Fruit fly (Drosophila melanogaster) whole organism, embryonic: ENCODE results near the gene Eig71Eg.

Experiments
- ATbp ChIP-seq: fragments of 200-800 bp; sonication (Bioruptor generic); optimal IDR thresholded peaks from 2 replicates; lab custom pipeline; 2017; ENCODE audit warnings: missing biosample characterization, mild to moderate bottlenecking, missing genetic modification characterization, missing genetic modification reagents
- Ada2b ChIP-seq: fragments of 200-800 bp; sonication (Bioruptor generic); IDR thresholded peaks from 2 replicates; pipeline ENCODE4 v1.3.6; 2022; ENCODE audit warnings: missing biosample characterization, missing genetic modification characterization
- Asciz ChIP-seq: fragments of 200-800 bp; sonication (Bioruptor generic); optimal IDR thresholded peaks from 2 replicates; lab custom pipeline; 2017; ENCODE audit warnings: missing biosample characterization, mild to moderate bottlenecking, missing genetic modification characterization, missing genetic modification reagents
- Atf6 ChIP-seq: fragments of 200-800 bp; sonication (Bioruptor generic); IDR thresholded peaks from 2 replicates; pipeline ENCODE4 v1.3.6; 2022; ENCODE audit warnings: missing biosample characterization, missing genetic modification characterization
- CG10209 ChIP-seq: fragments of 200-800 bp; sonication (Bioruptor generic); optimal IDR thresholded peaks from 3 replicates; lab custom pipeline; 2017; ENCODE audit warnings: missing biosample characterization, mild to moderate bottlenecking, missing genetic modification characterization, missing genetic modification reagents
- CG10267 ChIP-seq: fragments of 200-800 bp; sonication (Bioruptor generic); optimal IDR thresholded peaks from 2 replicates; lab custom pipeline; 2018; ENCODE audit warnings: missing biosample characterization, mild to moderate bottlenecking, missing genetic modification characterization, moderate library complexity
- CG11696 ChIP-seq: fragments of 200-800 bp; sonication (Bioruptor generic); IDR thresholded peaks from 2 replicates; pipeline ENCODE4 v1.3.6; 2022; ENCODE audit warnings: missing biosample characterization, missing genetic modification characterization
- CG11723 ChIP-seq: fragments of 200-800 bp; sonication (Bioruptor generic); optimal IDR thresholded peaks from 2 replicates; lab custom pipeline; 2017; ENCODE audit warnings: missing biosample characterization, mild to moderate bottlenecking, missing genetic modification characterization
- CG12659 ChIP-seq: fragments of 200-800 bp; sonication (Bioruptor generic); optimal IDR thresholded peaks from 3 replicates; lab custom pipeline; 2017; ENCODE audit warnings: mild to moderate bottlenecking, missing biosample characterization, missing genetic modification reagents, missing genetic modification characterization
- CG12942 ChIP-seq: fragments of 200-800 bp; sonication (Bioruptor generic); optimal IDR thresholded peaks from 3 replicates; lab custom pipeline; 2016; ENCODE audit warnings: missing biosample characterization, missing genetic modification characterization
- CG14441 ChIP-seq: fragments of 200-800 bp; sonication (Bioruptor generic); IDR thresholded peaks from 2 replicates; pipeline ENCODE4 v1.3.6; 2022; ENCODE audit warnings: missing biosample characterization, missing genetic modification characterization
- CG15601 ChIP-seq: fragments of 200-800 bp; sonication (Bioruptor generic); optimal IDR thresholded peaks from 3 replicates; lab custom pipeline; 2019; ENCODE audit warnings: missing biosample characterization, mild to moderate bottlenecking, missing genetic modification characterization, moderate library complexity
- CG34224 ChIP-seq: fragments of 200-800 bp; sonication (Bioruptor generic); IDR thresholded peaks from 3 replicates; pipeline ENCODE4 v1.3.6; 2022; ENCODE audit warnings: missing biosample characterization, missing genetic modification characterization; ENCODE audit not compliant: partially characterized antibody
- CG34376 ChIP-seq: fragments of 200-800 bp; sonication (Bioruptor generic); optimal IDR thresholded peaks from 2 replicates; lab custom pipeline; 2018; ENCODE audit warnings: missing biosample characterization, mild to moderate bottlenecking, missing genetic modification characterization
- CG3838 ChIP-seq: fragments of 200-800 bp; sonication (Bioruptor generic); optimal IDR thresholded peaks from 3 replicates; lab custom pipeline; 2016; ENCODE audit warnings: missing biosample characterization, missing genetic modification characterization
- CG5953 ChIP-seq: fragments of 200-800 bp; sonication (Bioruptor generic); IDR thresholded peaks from 2 replicates; pipeline ENCODE4 v1.3.6; 2022; ENCODE audit warnings: missing biosample characterization, missing genetic modification characterization
- CG7839 ChIP-seq: fragments of 200-800 bp; sonication (Bioruptor generic); optimal IDR thresholded peaks from 3 replicates; lab custom pipeline; 2018; ENCODE audit warnings: missing biosample characterization, mild to moderate bottlenecking, missing genetic modification characterization, moderate library complexity
- CG8478 ChIP-seq: fragments of >200 bp; optimal IDR thresholded peaks from 2 replicates; lab custom pipeline; 2018
- CG8765 ChIP-seq: fragments of 200-800 bp; sonication (Bioruptor generic); IDR thresholded peaks from 2 replicates; pipeline ENCODE4 v1.3.6; 2022; ENCODE audit warnings: missing biosample characterization, missing genetic modification characterization
- CG9727 ChIP-seq: fragments of 200-800 bp; sonication (Bioruptor generic); optimal IDR thresholded peaks from 3 replicates; lab custom pipeline; 2017; ENCODE audit warnings: missing biosample characterization, mild to moderate bottlenecking, missing genetic modification characterization
- CHES-1-like ChIP-seq: fragments of 200-800 bp; sonication (Bioruptor generic); optimal IDR thresholded peaks from 2 replicates; lab custom pipeline; 2016; ENCODE audit warnings: missing biosample characterization, missing genetic modification characterization
- CrebB ChIP-seq: fragments of 200-800 bp; sonication (Bioruptor generic); optimal IDR thresholded peaks from 3 replicates; lab custom pipeline; 2018; ENCODE audit warnings: missing biosample characterization, mild to moderate bottlenecking, missing genetic modification characterization
- Dek ChIP-seq: fragments of 200-800 bp; sonication (Bioruptor generic); optimal IDR thresholded peaks from 3 replicates; lab custom pipeline; 2019; ENCODE audit warnings: missing biosample characterization, mild to moderate bottlenecking, missing genetic modification characterization, moderate library complexity
- E2f1 ChIP-seq: fragments of 200-800 bp; sonication (Bioruptor generic); IDR thresholded peaks from 2 replicates; pipeline ENCODE4 v1.3.6; 2022; ENCODE audit warnings: missing biosample characterization, missing genetic modification characterization
- Eip74EF ChIP-seq, 2 experiments: fragments of 200-800 bp in 1 of 2; fragments of >200 bp in 1 of 2; sonication (Bioruptor generic) in 1 of 2; optimal IDR thresholded peaks; 2 replicates each; lab custom pipeline; 2017 to 2019; ENCODE audit warnings: missing biosample characterization in 2 of 2, missing genetic modification characterization in 2 of 2, mild to moderate bottlenecking in 1 of 2, moderate library complexity in 1 of 2
- Gug ChIP-seq: fragments of 200-800 bp; sonication (Bioruptor generic); IDR thresholded peaks from 4 replicates; pipeline ENCODE4 v1.3.6; 2022; ENCODE audit warnings: missing biosample characterization, missing genetic modification characterization
- HLH54F ChIP-seq: fragments of 200-800 bp; sonication (Bioruptor generic); optimal IDR thresholded peaks from 3 replicates; lab custom pipeline; 2016; ENCODE audit warnings: missing biosample characterization, missing genetic modification characterization
- HmgZ ChIP-seq: fragments of 200-800 bp; sonication (Bioruptor generic); optimal IDR thresholded peaks from 2 replicates; lab custom pipeline; 2018; ENCODE audit warnings: missing biosample characterization, mild to moderate bottlenecking, missing genetic modification characterization
- MESR4 ChIP-seq: fragments of 200-800 bp; sonication (Bioruptor generic); optimal IDR thresholded peaks from 2 replicates; lab custom pipeline; 2018; ENCODE audit warnings: missing biosample characterization, mild to moderate bottlenecking, missing genetic modification characterization, moderate library complexity
- Med ChIP-seq: fragments of 200-800 bp; sonication (Bioruptor generic); peaks from one replicate; lab custom pipeline; 2016; ENCODE audit warnings: missing biosample characterization, missing genetic modification characterization, mild to moderate bottlenecking, inconsistent platforms, moderate library complexity
- Opbp ChIP-seq: fragments of 200-800 bp; sonication (Bioruptor generic); IDR thresholded peaks from 3 replicates; pipeline ENCODE4 v1.3.6; 2022; ENCODE audit warnings: missing biosample characterization, missing genetic modification characterization; ENCODE audit not compliant: partially characterized antibody
- Optix ChIP-seq: fragments of 200-800 bp; sonication (Bioruptor generic); IDR thresholded peaks from 3 replicates; pipeline ENCODE4 v1.3.6; 2022; ENCODE audit warnings: missing biosample characterization, missing genetic modification characterization
- Side ChIP-seq: fragments of 200-800 bp; sonication (Bioruptor generic); optimal IDR thresholded peaks from 2 replicates; lab custom pipeline; 2016; ENCODE audit warnings: missing biosample characterization, missing genetic modification characterization
- Sox102F ChIP-seq: fragments of 200-800 bp; sonication (Bioruptor generic); optimal IDR thresholded peaks from 2 replicates; lab custom pipeline; 2018; ENCODE audit warnings: missing biosample characterization, mild to moderate bottlenecking, missing genetic modification characterization, moderate library complexity
- Spps ChIP-seq: fragments of 200-800 bp; sonication (Bioruptor generic); optimal IDR thresholded peaks from 2 replicates; lab custom pipeline; 2018; ENCODE audit warnings: missing biosample characterization, mild to moderate bottlenecking, missing genetic modification characterization
- Stat92E ChIP-seq, 3 experiments: fragments of >200 bp in 2 of 3; fragments of 200-800 bp in 1 of 3; sonication (Bioruptor generic) in 1 of 3; optimal IDR thresholded peaks; 2 replicates each; lab custom pipeline; 2017 to 2019; ENCODE audit warnings: missing biosample characterization in 3 of 3, missing genetic modification characterization in 3 of 3, mild to moderate bottlenecking in 1 of 3, moderate library complexity in 1 of 3
- Tbp ChIP-seq: fragments of >200 bp; optimal IDR thresholded peaks from 2 replicates; lab custom pipeline; 2018; ENCODE audit warnings: missing biosample characterization, missing genetic modification characterization
- ato ChIP-seq: fragments of 200-800 bp; sonication (Bioruptor generic); IDR thresholded peaks from 2 replicates; pipeline ENCODE4 v1.3.6; 2022; ENCODE audit warnings: missing biosample characterization, missing genetic modification characterization; ENCODE audit not compliant: partially characterized antibody
- bab2 ChIP-seq: fragments of 200-800 bp; sonication (Bioruptor generic); optimal IDR thresholded peaks from 2 replicates; lab custom pipeline; 2016; ENCODE audit warnings: missing biosample characterization, missing genetic modification characterization
- dmrt11E ChIP-seq: fragments of 200-800 bp; sonication (Bioruptor generic); optimal IDR thresholded peaks from 3 replicates; lab custom pipeline; 2018; ENCODE audit warnings: missing biosample characterization, mild to moderate bottlenecking, missing genetic modification characterization, moderate library complexity
- gcm ChIP-seq: fragments of 200-800 bp; sonication (Bioruptor generic); optimal IDR thresholded peaks from 2 replicates; lab custom pipeline; 2019; ENCODE audit warnings: missing biosample characterization, mild to moderate bottlenecking, missing genetic modification characterization, moderate library complexity
- lab ChIP-seq: fragments of 200-800 bp; sonication (Bioruptor generic); optimal IDR thresholded peaks from 3 replicates; lab custom pipeline; 2017; ENCODE audit warnings: missing biosample characterization, missing genetic modification characterization, mild to moderate bottlenecking, moderate library complexity, missing genetic modification reagents
- lilli ChIP-seq: fragments of 200-800 bp; sonication (Bioruptor generic); optimal IDR thresholded peaks from 3 replicates; lab custom pipeline; 2016; ENCODE audit warnings: missing biosample characterization, missing genetic modification characterization
- nau ChIP-seq: fragments of 200-800 bp; sonication (Bioruptor generic); optimal IDR thresholded peaks from 3 replicates; lab custom pipeline; 2017; ENCODE audit warnings: missing biosample characterization, mild to moderate bottlenecking, missing genetic modification characterization, missing genetic modification reagents
- nmo ChIP-seq: fragments of 200-800 bp; sonication (Bioruptor generic); optimal IDR thresholded peaks from 2 replicates; lab custom pipeline; 2018; ENCODE audit warnings: missing biosample characterization, mild to moderate bottlenecking, missing genetic modification characterization, moderate library complexity
- repo ChIP-seq: fragments of 200-800 bp; sonication (Bioruptor generic); optimal IDR thresholded peaks from 2 replicates; lab custom pipeline; 2016; ENCODE audit warnings: missing biosample characterization, missing genetic modification characterization
- tap ChIP-seq: fragments of 200-800 bp; optimal IDR thresholded peaks from 3 replicates; lab custom pipeline; 2019; ENCODE audit warnings: missing biosample characterization, mild to moderate bottlenecking, missing genetic modification characterization, moderate library complexity
- unpg ChIP-seq: fragments of 200-800 bp; sonication (Bioruptor generic); optimal IDR thresholded peaks from 3 replicates; lab custom pipeline; 2018; ENCODE audit warnings: missing biosample characterization, mild to moderate bottlenecking, missing genetic modification characterization, moderate library complexity
- yki ChIP-seq: fragments of >200 bp; optimal IDR thresholded peaks from 3 replicates; lab custom pipeline; 2018

Gene Eig71Eg

DNA sequence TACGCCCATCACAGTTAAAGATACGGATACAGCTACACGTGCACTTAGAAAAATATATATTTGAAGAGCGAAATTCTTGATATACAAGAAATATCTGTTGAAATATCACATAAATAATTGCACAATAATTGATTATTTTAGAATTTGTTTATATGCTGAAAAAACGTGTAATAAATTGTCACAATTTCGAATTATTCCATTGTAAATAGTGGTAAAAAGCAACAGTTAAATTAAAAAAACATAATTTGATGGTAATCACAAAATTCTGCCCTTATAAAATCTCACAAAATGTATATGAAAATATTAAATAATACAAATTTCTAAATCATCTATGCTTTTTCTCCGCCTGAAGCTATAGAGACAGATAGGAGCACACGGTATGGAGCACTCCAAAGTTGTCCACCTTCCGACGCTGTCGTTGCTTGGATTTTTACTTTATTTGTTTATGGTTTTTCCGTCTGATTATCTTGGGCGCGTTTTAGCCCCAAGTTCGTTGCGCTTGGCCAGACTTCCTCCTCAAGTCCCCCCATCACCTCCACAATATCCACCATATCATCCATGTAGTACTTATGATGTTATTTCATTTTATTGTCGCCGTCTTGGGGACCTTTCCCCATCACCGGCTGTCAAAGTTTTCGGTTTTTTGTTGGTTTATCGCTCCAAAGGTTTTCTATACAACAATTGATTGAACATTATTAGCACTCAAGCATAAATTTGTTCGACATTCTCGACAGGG is 47.0 kb downstream of the Eig71Eg start (continued):
- TF ChIP-seq repo (no peak), E2f1 (GFP tag; lab: Robert Waterston, UW) (no peak), CG34224 (GFP tag; lab: Robert Waterston, UW) (no peak), unpg (GFP tag; lab: Kevin White, UChicago) (peak; percentile 36), CG14441 (GFP tag; lab: Robert Waterston, UW) (no peak), CG8478 (lab: Kevin White, UChicago) (no peak), Side (no peak), Tbp (GFP tag; lab: Kevin White, UChicago) (no peak), Eip74EF (GFP tag; optimal IDR thresholded peaks at IDR 0.05; lab: Kevin White, UChicago) (peak in 1 of 2 experiments; percentile 69), lab (peak; percentile 30), lilli (peak; percentile 25), CG5953 (GFP tag; lab: Robert Waterston, UW) (peak; percentile 35; the same call in 1 of the 2 replicates), bab2 (GFP tag; lab: Kevin White, UChicago) (no peak), MESR4 (no peak), dmrt11E (tag; lab: Kevin White, UChicago) (peak; percentile 85), HmgZ (tag; lab: Kevin White, UChicago) (no peak), Med (GFP tag; lab: Kevin White, UChicago) (peak; percentile 70), CHES-1-like (GFP tag; lab: Kevin White, UChicago) (no peak), tap (tag; lab: Kevin White, UChicago) (peak; percentile 0), CG3838 (GFP tag; lab: Kevin White, UChicago) (no peak), Optix (GFP tag; lab: Robert Waterston, UW) (no peak), ato (GFP tag; lab: Robert Waterston, UW) (no peak), Opbp (no peak), CG9727 (peak; percentile 86), CG10209 (peak; percentile 62), CG10267 (tag; lab: Kevin White, UChicago) (peak; percentile 59), gcm (peak; percentile 32), CG7839 (peak; percentile 78), CG8765 (no peak), Spps (tag; lab: Kevin White, UChicago) (peak; percentile 53), nmo (GFP tag; lab: Kevin White, UChicago) (peak; percentile 87), CG11723 (peak; percentile 13), Atf6 (GFP tag; lab: Robert Waterston, UW) (0 out of 2 replicates have a peak, but pooled peaks have one; percentile 24), CG15601 (tag; lab: Kevin White, UChicago) (peak; percentile 59), Dek (tag; lab: Kevin White, UChicago) (no peak), yki (lab: Kevin White, UChicago) (no peak), nau (GFP tag; lab: Kevin White, UChicago) (no peak), HLH54F (no peak), Ada2b (no peak), CrebB (no peak), Asciz (GFP tag; lab: Kevin White, UChicago) (peak; percentile 55), Sox102F (peak; percentile 71), CG34376 (no peak), Gug (GFP tag; lab: Robert Waterston, UW) (no peak), CG12659 (GFP tag; lab: Kevin White, UChicago) (peak; percentile 47), CG11696 (GFP tag; lab: Robert Waterston, UW) (no peak), CG12942 (GFP tag; lab: Kevin White, UChicago) (peak; percentile 16), ATbp (peak; percentile 5), Stat92E (GFP tag; optimal IDR thresholded peaks at IDR 0.05; lab: Kevin White, UChicago) (peak in 1 of 3 experiments; percentile 34)
